Fruit fly (Drosophila melanogaster): ENCODE results near the gene CG14645.

DNA sequence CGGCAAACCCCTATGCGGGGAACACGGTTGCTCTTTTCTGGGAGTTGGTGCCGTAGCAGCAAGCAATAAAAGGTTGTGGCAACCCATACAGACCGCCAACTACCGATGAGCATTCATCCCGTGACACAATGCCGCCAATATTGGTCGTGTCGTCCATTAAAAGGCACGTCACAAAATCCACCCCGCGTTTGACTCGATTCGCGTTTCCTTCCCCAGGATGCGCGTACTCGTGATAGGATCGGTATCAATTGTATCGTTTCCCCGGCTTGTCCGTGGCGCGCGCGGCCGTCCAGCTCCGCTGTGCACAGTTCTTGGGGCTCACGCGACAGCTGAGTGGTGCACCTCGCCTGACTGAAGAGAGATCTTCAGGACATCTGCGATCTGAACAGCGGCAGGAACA is 15.3 kb downstream of the CG14645 start:
- TF ChIP-seq Rfx (GFP tag; IDR thresholded peaks at IDR 0.05) = no peak
- TF ChIP-seq CG2202 (tag; optimal IDR thresholded peaks at IDR 0.05) = no peak
- no peak for TF ChIP-seq CG17385 (GFP tag; optimal IDR thresholded peaks at IDR 0.05)
- TF ChIP-seq BtbVII (GFP tag; optimal IDR thresholded peaks at IDR 0.05) = no peak
- no peak for TF ChIP-seq dysf (GFP tag; IDR thresholded peaks at IDR 0.05)
- no peak for TF ChIP-seq Ptx1 (GFP tag; IDR thresholded peaks at IDR 0.05)
- TF ChIP-seq CG9727 (GFP tag; optimal IDR thresholded peaks at IDR 0.05) = no peak
- no peak for TF ChIP-seq ranshi (GFP tag; IDR thresholded peaks at IDR 0.05)
- TF ChIP-seq psq (GFP tag; optimal IDR thresholded peaks at IDR 0.05) = no peak
- no peak for TF ChIP-seq Camta (GFP tag; optimal IDR thresholded peaks at IDR 0.05)

All from whole organism, embryonic.